Worm (Caenorhabditis elegans): ENCODE data around the gene F49F1.17.

F49F1.17 gene

ce11 chrIV:4154641-4155040 is 19.0 kb upstream of the F49F1.17 start, which contains the start of gene K08D10.14:
K08D10.14 (plus strand) TSS chrIV:4154941.
- no peak for TF ChIP-seq madf-9 (GFP tag; conservative IDR thresholded peaks at IDR 0.05)

ce11 chrIV:4152143-4152542 is 16.5 kb upstream of the F49F1.17 start, which contains the start of the genes K08D10.10 and R07C12.1:
K08D10.10 (plus strand) TSS chrIV:4152235.
R07C12.1 (plus strand) TSS chrIV:4152456.
- TF ChIP-seq cey-2 (tag; optimal IDR thresholded peaks at IDR 0.05; ENCODE audit: borderline replicate concordance, insufficient read depth) = no peak
- no peak for TF ChIP-seq nhr-76 (tag; optimal IDR thresholded peaks at IDR 0.05)
- no peak for TF ChIP-seq vab-7 (GFP tag; IDR thresholded peaks at IDR 0.05)
- peak; percentile 6 for TF ChIP-seq pqm-1 (tag; optimal IDR thresholded peaks at IDR 0.05)
- TF ChIP-seq hlh-11 (tag; optimal IDR thresholded peaks at IDR 0.05) = peak; percentile 1
- no peak for TF ChIP-seq nhr-102 (tag; optimal IDR thresholded peaks at IDR 0.05)
- TF ChIP-seq daf-16 (GFP tag; optimal IDR thresholded peaks at IDR 0.05) = no peak
- no peak for TF ChIP-seq daf-16 (tag; optimal IDR thresholded peaks at IDR 0.05)
- TF ChIP-seq mxl-3 (GFP tag; optimal IDR thresholded peaks at IDR 0.05) = no peak
- no peak for TF ChIP-seq ceh-62 (tag; optimal IDR thresholded peaks at IDR 0.05)
- TF ChIP-seq nhr-28 (tag; optimal IDR thresholded peaks at IDR 0.05) = peak; percentile 14

ce11 chrIV:4150138-4150537 is 14.5 kb upstream of the F49F1.17 start:
- TF ChIP-seq pqm-1 (tag; optimal IDR thresholded peaks at IDR 0.05) (peak; percentile 27), dmd-8 (GFP tag; IDR thresholded peaks at IDR 0.05) (no peak), dmd-6 (GFP tag; IDR thresholded peaks at IDR 0.05) (peak; percentile 16; the same call in 1 of the 2 replicates), hlh-30 (tag; optimal IDR thresholded peaks at IDR 0.05; ENCODE audit: insufficient read depth) (no peak)

ce11 chrIV:4147891-4148290 is 12.2 kb upstream of the F49F1.17 start:
- TF ChIP-seq ceh-44 (GFP tag; IDR thresholded peaks at IDR 0.05) = no peak
- no peak for TF ChIP-seq snpc-4 (tag; optimal IDR thresholded peaks at IDR 0.05)
- no peak for TF ChIP-seq nhr-111 (GFP tag; optimal IDR thresholded peaks at IDR 0.05)
- TF ChIP-seq hlh-11 (tag; optimal IDR thresholded peaks at IDR 0.05) = peak; percentile 41
- peak; percentile 93 for TF ChIP-seq pqm-1 (tag; optimal IDR thresholded peaks at IDR 0.05)
- no peak for TF ChIP-seq ceh-62 (tag; optimal IDR thresholded peaks at IDR 0.05)
- no peak for TF ChIP-seq hif-1 (tag; optimal IDR thresholded peaks at IDR 0.05)
- TF ChIP-seq nhr-28 (tag; optimal IDR thresholded peaks at IDR 0.05) = peak; percentile 76
- no peak for TF ChIP-seq tra-1 (GFP tag; IDR thresholded peaks at IDR 0.05)
- TF ChIP-seq dmd-6 (GFP tag; IDR thresholded peaks at IDR 0.05) = peak; percentile 70
- TF ChIP-seq dve-1 (tag; optimal IDR thresholded peaks at IDR 0.05; ENCODE audit: insufficient read depth) = peak; percentile 40
- TF ChIP-seq hlh-30 (tag; optimal IDR thresholded peaks at IDR 0.05; ENCODE audit: insufficient read depth) = no peak
- TF ChIP-seq nhr-77 (tag; optimal IDR thresholded peaks at IDR 0.05) = peak; percentile 75
- TF ChIP-seq attf-4 (tag; optimal IDR thresholded peaks at IDR 0.05) = no peak
- TF ChIP-seq ctbp-1 (GFP tag; IDR thresholded peaks at IDR 0.05) = no peak
- no peak for TF ChIP-seq pha-4 (GFP tag; IDR thresholded peaks at IDR 0.05)
- no peak for TF ChIP-seq pha-4 (tag; optimal IDR thresholded peaks at IDR 0.05)
- no peak for TF ChIP-seq F44E2.7 (GFP tag; IDR thresholded peaks at IDR 0.05)
- TF ChIP-seq dmd-8 (GFP tag; IDR thresholded peaks at IDR 0.05) = no peak
- peak; percentile 62; the same call in 1 of the 2 replicates for TF ChIP-seq php-3 (GFP tag; IDR thresholded peaks at IDR 0.05)
- TF ChIP-seq arid-1 (GFP tag; conservative IDR thresholded peaks at IDR 0.05) = no peak

- TF ChIP-seq snpc-1.2 (GFP tag; IDR thresholded peaks at IDR 0.05) (no peak), sdz-12 (GFP tag; optimal IDR thresholded peaks at IDR 0.05) (no peak), unc-62 (GFP tag; optimal IDR thresholded peaks at IDR 0.05 in 1 of 2) (peak in 1 of 2 experiments; percentile 36), unc-62 (tag; optimal IDR thresholded peaks at IDR 0.05) (no peak), ceh-82 (tag; optimal IDR thresholded peaks at IDR 0.05) (no peak), F37D6.2 (tag; optimal IDR thresholded peaks at IDR 0.05) (no peak)
These were observed 9.1 kb upstream of the F49F1.17 start, which contains the start of gene R07C12.3 for ce11 chrIV:4144784-4145183. R07C12.3 (plus strand) TSS chrIV:4145084.
